Worm (Caenorhabditis elegans): ENCODE measurements around the gene ins-16.

Gene ins-16

ce11 chrIII:2021495-2021894, 39.3 kb downstream of the ins-16 start, which contains the start of gene ckr-2:
Gene ckr-2 (minus strand): TSS chrIII:2021595.
- no peak for TF ChIP-seq pag-3 (tag; optimal IDR thresholded peaks at IDR 0.05; ENCODE audit: borderline replicate concordance)
- no peak for TF ChIP-seq nhr-232 (tag; optimal IDR thresholded peaks at IDR 0.05)
- no peak for TF ChIP-seq gmeb-2 (tag; optimal IDR thresholded peaks at IDR 0.05)
- no peak for TF ChIP-seq syd-9 (tag; optimal IDR thresholded peaks at IDR 0.05)
- TF ChIP-seq lin-11 (tag; optimal IDR thresholded peaks at IDR 0.05), result no peak
- no peak for TF ChIP-seq lim-6 (tag; optimal IDR thresholded peaks at IDR 0.05)
- no peak for TF ChIP-seq T23F11.4 (GFP tag; optimal IDR thresholded peaks at IDR 0.05)
- no peak for TF ChIP-seq ztf-16 (tag; optimal IDR thresholded peaks at IDR 0.05)
- TF ChIP-seq pax-1 (tag; optimal IDR thresholded peaks at IDR 0.05), result no peak
- TF ChIP-seq pat-9 (tag; optimal IDR thresholded peaks at IDR 0.05), result no peak
- TF ChIP-seq unc-55 (GFP tag; optimal IDR thresholded peaks at IDR 0.05), result no peak
- TF ChIP-seq unc-86 (tag; optimal IDR thresholded peaks at IDR 0.05), result no peak
- TF ChIP-seq hlh-8 (tag; optimal IDR thresholded peaks at IDR 0.05), result no peak
- no peak for TF ChIP-seq ceh-6 (GFP tag; optimal IDR thresholded peaks at IDR 0.05)
- TF ChIP-seq sox-2 (GFP tag; IDR thresholded peaks at IDR 0.05), result no peak
- no peak for TF ChIP-seq ceh-24 (tag; optimal IDR thresholded peaks at IDR 0.05)
- no peak for TF ChIP-seq pros-1 (tag; optimal IDR thresholded peaks at IDR 0.05)
- TF ChIP-seq Y22D7AL.16 (tag; optimal IDR thresholded peaks at IDR 0.05), result no peak
- TF ChIP-seq odd-2 (tag; optimal IDR thresholded peaks at IDR 0.05), result no peak
- no peak for TF ChIP-seq dve-1 (tag; optimal IDR thresholded peaks at IDR 0.05)

ce11 chrIII:2015494-2015893, 45.3 kb downstream of the ins-16 start:
- TF ChIP-seq ceh-48 (tag; optimal IDR thresholded peaks at IDR 0.05), result peak; percentile 14
- TF ChIP-seq ceh-31 (tag; optimal IDR thresholded peaks at IDR 0.05), result no peak

ce11 chrIII:2013876-2014474, 46.8 kb downstream of the ins-16 start:
- peak; percentile 97 for TF ChIP-seq ceh-48 (tag; optimal IDR thresholded peaks at IDR 0.05)

- TF ChIP-seq ceh-14 (tag; optimal IDR thresholded peaks at IDR 0.05) (no peak), ceh-24 (tag; optimal IDR thresholded peaks at IDR 0.05) (no peak), ceh-6 (GFP tag; optimal IDR thresholded peaks at IDR 0.05) (no peak), gmeb-2 (tag; optimal IDR thresholded peaks at IDR 0.05) (no peak), ceh-48 (tag; optimal IDR thresholded peaks at IDR 0.05) (peak; percentile 48), pat-9 (tag; optimal IDR thresholded peaks at IDR 0.05) (no peak), zip-5 (tag; optimal IDR thresholded peaks at IDR 0.05) (no peak), ceh-34 (tag; optimal IDR thresholded peaks at IDR 0.05) (no peak)
Measured at ce11 chrIII:2013156-2013854, 47.5 kb downstream of the ins-16 start.

ce11 chrIII:2012561-2012960, 48.2 kb downstream of the ins-16 start:
- TF ChIP-seq ceh-48 (tag; optimal IDR thresholded peaks at IDR 0.05) (peak; percentile 19), T23F11.4 (GFP tag; optimal IDR thresholded peaks at IDR 0.05) (no peak), hlh-8 (tag; optimal IDR thresholded peaks at IDR 0.05) (no peak)

Data from whole organism, late embryonic.